Fruit fly (Drosophila melanogaster) whole organism, wandering third instar larva: ENCODE results near the gene CG5861.

Source experiments
- Abd-B ChIP-seq: fragments of >200 bp; optimal IDR thresholded peaks from 2 replicates; lab custom pipeline; 2017; ENCODE audit warnings: missing biosample characterization, missing genetic modification characterization
- CG32264 ChIP-seq: fragments of 200-800 bp; sonication (Bioruptor generic); optimal IDR thresholded peaks from 2 replicates; lab custom pipeline; 2016; ENCODE audit warnings: missing biosample characterization, missing genetic modification characterization
- CG9705 ChIP-seq: fragments of 200-800 bp; sonication (Bioruptor generic); optimal IDR thresholded peaks from 2 replicates; lab custom pipeline; 2018; ENCODE audit warnings: missing biosample characterization, mild to moderate bottlenecking, missing genetic modification characterization
- CrebA ChIP-seq: fragments of 200-800 bp; sonication (Bioruptor generic); optimal IDR thresholded peaks from 2 replicates; lab custom pipeline; 2016; ENCODE audit warnings: missing biosample characterization, mild to moderate bottlenecking, missing genetic modification characterization, borderline replicate concordance
- Dfd ChIP-seq: fragments of >200 bp; optimal IDR thresholded peaks from 2 replicates; lab custom pipeline; 2017; ENCODE audit warnings: missing biosample characterization, missing genetic modification characterization
- Dif ChIP-seq: fragments of 200-275, 200-300 bp; sonication (Bioruptor generic); optimal IDR thresholded peaks from 2 replicates; lab custom pipeline; 2018; ENCODE audit warnings: missing biosample characterization, missing genetic modification characterization; ENCODE audit not compliant: partially characterized antibody
- GATAd ChIP-seq: sonication (Bioruptor generic); optimal IDR thresholded peaks from 2 replicates; lab custom pipeline; 2016; ENCODE audit warnings: missing biosample characterization, missing genetic modification characterization
- HLH106 ChIP-seq: fragments of 200-800 bp; optimal IDR thresholded peaks from 3 replicates; lab custom pipeline; 2019; ENCODE audit warnings: missing biosample characterization, mild to moderate bottlenecking, missing genetic modification characterization, moderate library complexity
- Hnf4 ChIP-seq: fragments of 200-800 bp; sonication (Bioruptor generic); optimal IDR thresholded peaks from 2 replicates; lab custom pipeline; 2016; ENCODE audit warnings: missing biosample characterization, mild to moderate bottlenecking, missing genetic modification characterization
- Hr78 ChIP-seq: fragments of >200 bp; optimal IDR thresholded peaks from 2 replicates; lab custom pipeline; 2017; ENCODE audit warnings: missing biosample characterization, missing genetic modification characterization
- Hr83 ChIP-seq: fragments of 200-300 bp; sonication (Bioruptor generic); optimal IDR thresholded peaks from 2 replicates; lab custom pipeline; 2016; ENCODE audit warnings: missing biosample characterization, mild to moderate bottlenecking, missing genetic modification characterization, moderate library complexity; ENCODE audit not compliant: poor library complexity, severe bottlenecking
- Jra ChIP-seq: sonication (Bioruptor generic); optimal IDR thresholded peaks from 2 replicates; lab custom pipeline; 2016; ENCODE audit warnings: missing biosample characterization, missing genetic modification characterization
- Mio ChIP-seq: sonication (Bioruptor generic); optimal IDR thresholded peaks from 2 replicates; lab custom pipeline; 2016; ENCODE audit warnings: missing biosample characterization, missing genetic modification characterization
- Myc ChIP-seq: fragments of >200 bp; optimal IDR thresholded peaks from 2 replicates; lab custom pipeline; 2017
- N ChIP-seq: fragments of >200 bp; optimal IDR thresholded peaks from 2 replicates; lab custom pipeline; 2018; ENCODE audit warnings: missing biosample characterization, missing external identifiers, missing genetic modification characterization
- OdsH ChIP-seq: fragments of 200-800 bp; sonication (Bioruptor generic); optimal IDR thresholded peaks from 2 replicates; lab custom pipeline; 2016; ENCODE audit warnings: missing biosample characterization, mild to moderate bottlenecking, missing genetic modification characterization
- Rel ChIP-seq, 2 experiments: fragments of 200-800 bp; sonication (Bioruptor generic) in 1 of 2; optimal IDR thresholded peaks; 2 replicates in 1 of 2; 3 replicates in 1 of 2; lab custom pipeline; 2016 to 2019; ENCODE audit warnings: mild to moderate bottlenecking in 2 of 2, missing biosample characterization in 2 of 2, missing genetic modification characterization in 2 of 2, moderate library complexity in 1 of 2
- Sp1 ChIP-seq: fragments of 200-800 bp; sonication (Bioruptor generic); optimal IDR thresholded peaks from 3 replicates; lab custom pipeline; 2019; ENCODE audit warnings: missing biosample characterization, mild to moderate bottlenecking, missing genetic modification characterization, moderate library complexity
- Vsx2 ChIP-seq: fragments of 200-300, 225-300 bp; sonication (Bioruptor generic); optimal IDR thresholded peaks from 2 replicates; lab custom pipeline; 2018; ENCODE audit warnings: missing biosample characterization, missing genetic modification characterization; ENCODE audit not compliant: partially characterized antibody
- br ChIP-seq: fragments of 200-800 bp; sonication (Bioruptor generic); optimal IDR thresholded peaks from 2 replicates; lab custom pipeline; 2016; ENCODE audit warnings: missing biosample characterization, missing genetic modification characterization
- brk ChIP-seq: fragments of 200-800 bp; sonication (Bioruptor generic); optimal IDR thresholded peaks from 2 replicates; lab custom pipeline; 2016; ENCODE audit warnings: missing biosample characterization, mild to moderate bottlenecking, missing genetic modification characterization
- dl ChIP-seq, 2 experiments: fragments of 175-275, 200-275 bp in 1 of 2; fragments of 200-275 bp in 1 of 2; sonication (Bioruptor generic); optimal IDR thresholded peaks; lab custom pipeline; 2018; ENCODE audit warnings: mild to moderate bottlenecking in 2 of 2, missing biosample characterization in 2 of 2, missing genetic modification characterization in 2 of 2, moderate library complexity in 2 of 2; ENCODE audit not compliant: partially characterized antibody in 2 of 2, insufficient read depth in 1 of 2
- dmrt93B ChIP-seq: fragments of 200-800 bp; sonication (Bioruptor generic); optimal IDR thresholded peaks from 2 replicates; lab custom pipeline; 2018; ENCODE audit warnings: missing biosample characterization, mild to moderate bottlenecking, missing genetic modification characterization
- dsf ChIP-seq: sonication (Bioruptor generic); optimal IDR thresholded peaks from 2 replicates; lab custom pipeline; 2016; ENCODE audit warnings: missing biosample characterization, missing genetic modification characterization, borderline replicate concordance
- ey ChIP-seq: fragments of 200-800 bp; sonication (Bioruptor generic); optimal IDR thresholded peaks from 2 replicates; lab custom pipeline; 2016; ENCODE audit warnings: missing biosample characterization, missing genetic modification characterization
- foxo ChIP-seq, 2 experiments: fragments of 200-800 bp; sonication (Bioruptor generic); optimal IDR thresholded peaks; 2 replicates in 1 of 2; 3 replicates in 1 of 2; lab custom pipeline; 2016 to 2017; ENCODE audit warnings: missing biosample characterization in 2 of 2, missing genetic modification characterization in 2 of 2
- fru ChIP-seq: fragments of 200-800 bp; sonication (Bioruptor generic); optimal IDR thresholded peaks from 3 replicates; lab custom pipeline; 2016; ENCODE audit warnings: missing biosample characterization, mild to moderate bottlenecking, missing genetic modification characterization
- h ChIP-seq: fragments of 200-800 bp; sonication (Bioruptor generic); optimal IDR thresholded peaks from 3 replicates; lab custom pipeline; 2016; ENCODE audit warnings: missing biosample characterization, mild to moderate bottlenecking, missing genetic modification characterization
- jim ChIP-seq: fragments of 175-275, 200-325 bp; sonication (Bioruptor generic); optimal IDR thresholded peaks from 2 replicates; lab custom pipeline; 2016; ENCODE audit warnings: missing biosample characterization, mild to moderate bottlenecking, missing genetic modification characterization
- lola ChIP-seq: fragments of >200 bp; optimal IDR thresholded peaks from 2 replicates; lab custom pipeline; 2017; ENCODE audit warnings: missing biosample characterization, missing genetic modification characterization
- pan ChIP-seq: fragments of >200 bp; optimal IDR thresholded peaks from 2 replicates; lab custom pipeline; 2017
- psq ChIP-seq: fragments of 200-800 bp; sonication (Bioruptor generic); optimal IDR thresholded peaks from 3 replicates; lab custom pipeline; 2017; ENCODE audit warnings: missing biosample characterization, mild to moderate bottlenecking, missing genetic modification characterization, moderate library complexity
- rgr ChIP-seq: fragments of 200-800 bp; sonication (Bioruptor generic); optimal IDR thresholded peaks from 3 replicates; lab custom pipeline; 2016; ENCODE audit warnings: missing biosample characterization, mild to moderate bottlenecking, missing genetic modification characterization
- sage ChIP-seq: fragments of 200-800 bp; sonication (Bioruptor generic); optimal IDR thresholded peaks from 2 replicates; lab custom pipeline; 2016; ENCODE audit warnings: missing biosample characterization, mild to moderate bottlenecking, missing genetic modification characterization
- sv ChIP-seq: fragments of 200-800 bp; sonication (Bioruptor generic); optimal IDR thresholded peaks from 3 replicates; lab custom pipeline; 2016; ENCODE audit warnings: missing biosample characterization, missing genetic modification characterization
- tai ChIP-seq: sonication (Bioruptor generic); optimal IDR thresholded peaks from 2 replicates; lab custom pipeline; 2016; ENCODE audit warnings: missing biosample characterization, missing genetic modification characterization
- usp ChIP-seq: fragments of >200 bp; optimal IDR thresholded peaks from 2 replicates; lab custom pipeline; 2017; ENCODE audit warnings: missing biosample characterization, missing genetic modification characterization
- woc ChIP-seq: sonication (Bioruptor generic); optimal IDR thresholded peaks from 2 replicates; lab custom pipeline; 2016; ENCODE audit warnings: missing biosample characterization, mild to moderate bottlenecking, missing genetic modification characterization

Gene CG5861

dm6 chr2L:16274100-16274499 lies 33.0 kb downstream of the CG5861 start:
- no peak for TF ChIP-seq psq (GFP tag; lab: Kevin White, UChicago)
- no peak for TF ChIP-seq Mio (GFP tag; lab: Kevin White, UChicago)
- TF ChIP-seq Jra (GFP tag; lab: Kevin White, UChicago) = no peak
- no peak for TF ChIP-seq Hr83 (GFP tag; lab: Kevin White, UChicago)
- TF ChIP-seq tai (GFP tag; lab: Kevin White, UChicago) = no peak
- TF ChIP-seq lola (GFP tag; lab: Kevin White, UChicago) = no peak
- TF ChIP-seq foxo (GFP tag; optimal IDR thresholded peaks at IDR 0.05; lab: Kevin White, UChicago) = no peak

- no peak for TF ChIP-seq Dfd (GFP tag; lab: Kevin White, UChicago)
- no peak for TF ChIP-seq Rel (GFP tag; optimal IDR thresholded peaks at IDR 0.05; lab: Kevin White, UChicago)
- TF ChIP-seq Rel (tag; optimal IDR thresholded peaks at IDR 0.05; lab: Kevin White, UChicago) = peak; percentile 5
Observed at dm6 chr2L:16273439-16273838, 33.7 kb downstream of the CG5861 start.

dm6 chr2L:16272730-16273129 lies 34.4 kb downstream of the CG5861 start:
- TF ChIP-seq pan (lab: Kevin White, UChicago) (no peak), foxo (GFP tag; optimal IDR thresholded peaks at IDR 0.05; lab: Kevin White, UChicago) (peak in 1 of 2 experiments; percentile 10), Jra (GFP tag; lab: Kevin White, UChicago) (peak; percentile 36), Hr83 (GFP tag; lab: Kevin White, UChicago) (peak; percentile 81), woc (GFP tag; lab: Kevin White, UChicago) (no peak), sage (GFP tag; lab: Kevin White, UChicago) (peak; percentile 40), Abd-B (no peak), dl (GFP tag; optimal IDR thresholded peaks at IDR 0.05; lab: Kevin White, UChicago; ENCODE audit: insufficient read depth in 1 of 2, partially characterized antibody in 2 of 2) (no peak), CG32264 (GFP tag; lab: Kevin White, UChicago) (peak; percentile 42), tai (GFP tag; lab: Kevin White, UChicago) (peak; percentile 67), Dif (GFP tag; lab: Kevin White, UChicago) (no peak), lola (GFP tag; lab: Kevin White, UChicago) (no peak), Hr78 (no peak), Mio (GFP tag; lab: Kevin White, UChicago) (no peak), dmrt93B (GFP tag; lab: Kevin White, UChicago) (peak; percentile 18), CrebA (GFP tag; lab: Kevin White, UChicago) (peak; percentile 26), br (GFP tag; lab: Kevin White, UChicago) (peak; percentile 67), Vsx2 (GFP tag; lab: Kevin White, UChicago) (no peak), jim (GFP tag; lab: Kevin White, UChicago) (peak; percentile 63), Hnf4 (peak; percentile 64), N (GFP tag; lab: Kevin White, UChicago) (no peak), HLH106 (peak; percentile 22), brk (GFP tag; lab: Kevin White, UChicago) (peak; percentile 65), OdsH (peak; percentile 57), dsf (GFP tag; lab: Kevin White, UChicago) (no peak), Dfd (GFP tag; lab: Kevin White, UChicago) (no peak), Sp1 (GFP tag; lab: Kevin White, UChicago) (peak; percentile 14), fru (peak; percentile 48), usp (GFP tag; lab: Kevin White, UChicago) (no peak), rgr (GFP tag; lab: Kevin White, UChicago) (peak; percentile 67), CG9705 (no peak), Rel (GFP tag; optimal IDR thresholded peaks at IDR 0.05; lab: Kevin White, UChicago) (no peak), Rel (tag; optimal IDR thresholded peaks at IDR 0.05; lab: Kevin White, UChicago) (peak; percentile 73), psq (GFP tag; lab: Kevin White, UChicago) (peak; percentile 13), Myc (lab: Kevin White, UChicago) (no peak), GATAd (GFP tag; lab: Kevin White, UChicago) (no peak), h (GFP tag; lab: Kevin White, UChicago) (peak; percentile 86), ey (peak; percentile 31), sv (no peak)
